Worm (Caenorhabditis elegans) whole organism, L2 larva: ENCODE measurements around the gene R07E5.11.

Source experiments
- C34F6.9 ChIP-seq: fragments of 150-350 bp; optimal IDR thresholded peaks from 2 replicates; lab custom pipeline; 2014; ENCODE audit warnings: missing biosample characterization, missing genetic modification characterization
- F13H6.1 ChIP-seq: sonication (generic microtip); optimal IDR thresholded peaks from 2 replicates; lab custom pipeline; 2016; ENCODE audit warnings: missing genetic modification characterization, missing compliant biosample characterization
- Y55F3AM.14 ChIP-seq: fragments of 200-800 bp; sonication (Bioruptor generic); optimal IDR thresholded peaks from 2 replicates; lab custom pipeline; 2018; ENCODE audit warnings: mild to moderate bottlenecking, missing genetic modification characterization, missing compliant biosample characterization
- ZK546.5 ChIP-seq: sonication (generic microtip); optimal IDR thresholded peaks from 2 replicates; lab custom pipeline; 2017; ENCODE audit warnings: missing biosample characterization, missing genetic modification characterization
- alr-1 ChIP-seq: fragments of 150-350 bp; optimal IDR thresholded peaks from 2 replicates; lab custom pipeline; 2014; ENCODE audit warnings: missing biosample characterization, missing genetic modification characterization
- aly-2 ChIP-seq: fragments of 150-350 bp; optimal IDR thresholded peaks from 2 replicates; lab custom pipeline; 2014; ENCODE audit warnings: missing biosample characterization, missing genetic modification characterization
- ama-1 ChIP-seq: fragments of 150-350 bp; optimal IDR thresholded peaks from 2 replicates; lab custom pipeline; 2018; ENCODE audit warnings: inconsistent platforms
- blmp-1 ChIP-seq: sonication (generic microtip); optimal IDR thresholded peaks from 2 replicates; lab custom pipeline; 2017; ENCODE audit warnings: missing genetic modification characterization, mild to moderate bottlenecking, missing compliant biosample characterization, antibody characterized with exemption, moderate library complexity; ENCODE audit not compliant: insufficient read depth
- crh-2 ChIP-seq: sonication (generic microtip); optimal IDR thresholded peaks from 2 replicates; lab custom pipeline; 2017; ENCODE audit warnings: missing biosample characterization, missing genetic modification characterization
- dmd-4 ChIP-seq: sonication (generic microtip); optimal IDR thresholded peaks from 2 replicates; lab custom pipeline; 2017; ENCODE audit warnings: missing biosample characterization, missing genetic modification characterization
- egl-27 ChIP-seq: sonication (generic microtip); optimal IDR thresholded peaks from 3 replicates; lab custom pipeline; 2017; ENCODE audit warnings: missing biosample characterization, missing genetic modification reagents, missing genetic modification characterization
- elt-3 ChIP-seq: sonication (generic microtip); optimal IDR thresholded peaks from 2 replicates; lab custom pipeline; 2017; ENCODE audit warnings: missing biosample characterization, missing genetic modification characterization
- fos-1 ChIP-seq: fragments of 150-350 bp; optimal IDR thresholded peaks from 2 replicates; lab custom pipeline; 2014; ENCODE audit warnings: missing biosample characterization, missing genetic modification characterization
- gmeb-1 ChIP-seq: fragments of 150-350 bp; optimal IDR thresholded peaks from 2 replicates; lab custom pipeline; 2014; ENCODE audit warnings: missing biosample characterization, missing genetic modification characterization
- lin-11 ChIP-seq: fragments of 150-350 bp; sonication (generic microtip); optimal IDR thresholded peaks from 2 replicates; lab custom pipeline; 2014; ENCODE audit warnings: missing biosample characterization, missing genetic modification characterization, inconsistent platforms, mixed read lengths
- lin-13 ChIP-seq: fragments of 150-350 bp; optimal IDR thresholded peaks from 2 replicates; lab custom pipeline; 2014; ENCODE audit warnings: missing biosample characterization, missing genetic modification reagents, missing genetic modification characterization
- lsy-2 ChIP-seq, 2 experiments: fragments of 150-350 bp in 1 of 2; sonication (generic microtip) in 1 of 2; optimal IDR thresholded peaks; 2 replicates each; lab custom pipeline; 2014 to 2017; ENCODE audit warnings: missing biosample characterization in 2 of 2, missing genetic modification characterization in 2 of 2
- mbf-1 ChIP-seq: sonication (generic microtip); optimal IDR thresholded peaks from 2 replicates; lab custom pipeline; 2017; ENCODE audit warnings: missing biosample characterization, missing genetic modification characterization
- mdl-1 ChIP-seq, 2 experiments: fragments of 150-350 bp in 1 of 2; sonication (generic microtip) in 1 of 2; optimal IDR thresholded peaks; 2 replicates each; lab custom pipeline; 2017; ENCODE audit warnings: missing biosample characterization in 2 of 2, missing genetic modification characterization in 2 of 2
- nhr-11 ChIP-seq: fragments of 150-350 bp; optimal IDR thresholded peaks from 2 replicates; lab custom pipeline; 2014; ENCODE audit warnings: missing biosample characterization, missing genetic modification characterization
- nhr-12 ChIP-seq: fragments of 150-350 bp; optimal IDR thresholded peaks from 2 replicates; lab custom pipeline; 2014; ENCODE audit warnings: missing biosample characterization, missing genetic modification characterization
- nhr-23 ChIP-seq: fragments of 150-350 bp; optimal IDR thresholded peaks from 2 replicates; lab custom pipeline; 2014; ENCODE audit warnings: missing biosample characterization, missing genetic modification reagents, missing genetic modification characterization
- nhr-237 ChIP-seq: fragments of 150-350 bp; optimal IDR thresholded peaks from 2 replicates; lab custom pipeline; 2014; ENCODE audit warnings: missing biosample characterization, missing genetic modification characterization
- nhr-6 ChIP-seq: fragments of 150-350 bp; optimal IDR thresholded peaks from 2 replicates; lab custom pipeline; 2014; ENCODE audit warnings: missing biosample characterization, missing genetic modification characterization
- nhr-77 ChIP-seq: fragments of 150-350 bp; optimal IDR thresholded peaks from 2 replicates; lab custom pipeline; 2014; ENCODE audit warnings: missing biosample characterization, missing genetic modification characterization
- peb-1 ChIP-seq: fragments of 150-350 bp; optimal IDR thresholded peaks from 2 replicates; lab custom pipeline; 2014; ENCODE audit warnings: missing biosample characterization, missing genetic modification characterization
- sem-4 ChIP-seq: fragments of 150-350 bp; optimal IDR thresholded peaks from 2 replicates; lab custom pipeline; 2014; ENCODE audit warnings: missing biosample characterization, missing genetic modification reagents, missing genetic modification characterization
- skn-1 ChIP-seq: sonication (generic microtip); optimal IDR thresholded peaks from 2 replicates; lab custom pipeline; 2017; ENCODE audit warnings: missing biosample characterization, missing genetic modification characterization
- sma-9 ChIP-seq, 2 experiments: fragments of 150-350 bp in 1 of 2; sonication (generic microtip) in 1 of 2; optimal IDR thresholded peaks; 2 replicates each; lab custom pipeline; 2014 to 2016; ENCODE audit warnings: missing genetic modification characterization in 2 of 2, mild to moderate bottlenecking in 1 of 2, missing biosample characterization in 1 of 2, missing compliant biosample characterization in 1 of 2, missing genetic modification reagents in 1 of 2, moderate library complexity in 1 of 2
- snpc-4 ChIP-seq: fragments of 150-350 bp; optimal IDR thresholded peaks from 2 replicates; lab custom pipeline; 2014; ENCODE audit warnings: missing biosample characterization, missing genetic modification characterization
- unc-39 ChIP-seq: fragments of 150-350 bp; optimal IDR thresholded peaks from 2 replicates; lab custom pipeline; 2014; ENCODE audit warnings: missing biosample characterization, missing genetic modification characterization
- unc-55 ChIP-seq: fragments of 150-350 bp; sonication (generic microtip); optimal IDR thresholded peaks from 3 replicates; lab custom pipeline; 2014; ENCODE audit warnings: missing biosample characterization, missing genetic modification reagents, missing genetic modification characterization
- unc-62 ChIP-seq: fragments of 150-350 bp; optimal IDR thresholded peaks from 2 replicates; lab custom pipeline; 2014; ENCODE audit warnings: missing biosample characterization, missing genetic modification reagents, missing genetic modification characterization
- ztf-1 ChIP-seq: fragments of 200-800 bp; sonication (Bioruptor generic); conservative IDR thresholded peaks from 2 replicates; pipeline ENCODE4 v1.3.6; 2022; ENCODE audit warnings: missing genetic modification characterization, missing compliant biosample characterization
- ztf-11 ChIP-seq: sonication (generic microtip); optimal IDR thresholded peaks from 2 replicates; lab custom pipeline; 2017; ENCODE audit warnings: missing biosample characterization, missing genetic modification characterization
- ztf-4 ChIP-seq: fragments of 150-350 bp; optimal IDR thresholded peaks from 2 replicates; lab custom pipeline; 2014; ENCODE audit warnings: missing biosample characterization, missing genetic modification characterization

R07E5.11 gene

DNA sequence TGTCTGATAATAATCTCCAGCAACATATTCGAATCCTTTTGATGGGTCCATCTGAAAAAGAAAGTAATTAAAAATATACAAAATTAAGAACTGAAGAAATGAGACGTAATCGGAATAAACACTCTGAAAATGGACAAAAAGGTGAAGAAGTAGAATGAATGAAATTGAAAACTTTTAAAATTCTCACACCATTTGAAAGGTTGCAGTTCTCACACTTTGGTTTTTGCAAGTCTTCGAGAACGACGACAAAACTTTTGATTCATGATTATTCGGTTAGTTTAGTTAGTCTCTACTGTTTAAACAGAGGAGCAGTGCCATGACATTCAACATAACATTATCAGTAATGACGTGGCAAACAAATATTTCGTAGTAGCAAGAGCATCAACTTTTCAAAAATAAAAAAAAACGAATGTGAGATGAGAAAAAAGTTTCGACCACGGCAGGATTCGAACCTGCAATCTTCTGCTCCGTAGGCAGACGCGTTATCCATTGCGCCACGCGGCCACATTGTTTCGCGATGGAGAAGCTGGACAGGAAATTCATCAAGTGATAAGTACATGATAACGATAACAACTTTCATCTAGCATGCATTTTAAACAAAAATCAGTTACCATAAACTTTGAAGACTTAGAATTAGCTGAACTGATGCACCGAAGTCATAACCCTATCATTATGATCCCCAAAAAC lies 35.0 kb upstream of the R07E5.11 start, which contains the start of gene ceh-43:
Gene ceh-43, minus strand, starts transcription at position 51 of the 687 bp plus-strand sequence.
- TF ChIP-seq C34F6.9 (tag; lab: Kevin White, UChicago) (no peak), snpc-4 (tag; lab: Kevin White, UChicago) (no peak), crh-2 (tag; lab: Kevin White, UChicago) (no peak), gmeb-1 (tag; lab: Kevin White, UChicago) (no peak), unc-62 (no peak), unc-39 (no peak), nhr-237 (tag; lab: Kevin White, UChicago) (no peak), mbf-1 (tag; lab: Kevin White, UChicago) (no peak), nhr-6 (tag; lab: Kevin White, UChicago) (no peak), mdl-1 (tag; optimal IDR thresholded peaks at IDR 0.05; lab: Kevin White, UChicago) (no peak), Y55F3AM.14 (GFP tag; lab: Kevin White, UChicago) (no peak)

DNA sequence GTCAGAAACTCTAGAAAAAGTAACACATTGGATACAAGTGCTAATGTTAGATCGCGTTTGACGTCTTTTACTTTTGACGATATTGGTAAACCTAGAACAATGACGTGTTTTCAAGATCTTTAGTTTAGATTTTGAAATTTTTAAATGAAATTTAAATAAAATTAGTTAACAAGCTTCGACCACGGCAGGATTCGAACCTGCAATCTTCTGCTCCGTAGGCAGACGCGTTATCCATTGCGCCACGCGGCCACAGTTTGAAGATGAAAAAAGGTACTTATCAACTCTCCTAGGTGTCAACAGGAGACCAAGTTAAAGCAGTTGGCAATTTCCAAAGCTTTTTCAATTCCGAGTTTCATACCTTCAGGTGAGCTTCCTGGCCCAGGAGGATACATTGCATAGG lies 34.3 kb upstream of the R07E5.11 start:
- TF ChIP-seq mbf-1 (tag; lab: Kevin White, UChicago) (no peak), unc-62 (no peak), lin-13 (GFP tag; lab: Kevin White, UChicago) (no peak), nhr-11 (no peak), aly-2 (tag; lab: Kevin White, UChicago) (no peak), snpc-4 (tag; lab: Kevin White, UChicago) (no peak), lin-11 (no peak), ZK546.5 (tag; lab: Kevin White, UChicago) (no peak), nhr-77 (tag; lab: Kevin White, UChicago) (no peak), blmp-1 (tag; lab: Kevin White, UChicago) (no peak), C34F6.9 (tag; lab: Kevin White, UChicago) (peak; percentile 8), alr-1 (no peak), fos-1 (tag; lab: Kevin White, UChicago) (peak; percentile 40), elt-3 (tag; lab: Kevin White, UChicago) (no peak), ztf-4 (tag; lab: Kevin White, UChicago) (no peak), unc-39 (no peak), ztf-1 (GFP tag; lab: Robert Waterston, UW) (no peak), Y55F3AM.14 (GFP tag; lab: Kevin White, UChicago) (no peak), sem-4 (tag; lab: Kevin White, UChicago) (no peak), nhr-6 (tag; lab: Kevin White, UChicago) (no peak), nhr-237 (tag; lab: Kevin White, UChicago) (no peak), peb-1 (tag; lab: Kevin White, UChicago) (no peak), mdl-1 (tag; optimal IDR thresholded peaks at IDR 0.05; lab: Kevin White, UChicago) (no peak), lsy-2 (tag; optimal IDR thresholded peaks at IDR 0.05; lab: Kevin White, UChicago) (peak in 1 of 2 experiments; percentile 25)

ce11 chrIII:4448029-4448428 lies 33.0 kb upstream of the R07E5.11 start:
- TF ChIP-seq crh-2 (tag; lab: Kevin White, UChicago) (no peak), peb-1 (tag; lab: Kevin White, UChicago) (no peak), skn-1 (no peak), ztf-11 (tag; lab: Kevin White, UChicago) (no peak), nhr-12 (tag; lab: Kevin White, UChicago) (no peak), lin-11 (no peak), blmp-1 (tag; lab: Kevin White, UChicago) (no peak), nhr-23 (no peak), ama-1 (lab: Kevin White, UChicago) (no peak), sma-9 (GFP tag; optimal IDR thresholded peaks at IDR 0.05; lab: Kevin White, UChicago) (no peak), sma-9 (tag; optimal IDR thresholded peaks at IDR 0.05; lab: Kevin White, UChicago) (no peak), egl-27 (tag; lab: Kevin White, UChicago) (no peak), gmeb-1 (tag; lab: Kevin White, UChicago) (no peak), dmd-4 (no peak), fos-1 (tag; lab: Kevin White, UChicago) (no peak), elt-3 (tag; lab: Kevin White, UChicago) (no peak), mdl-1 (tag; optimal IDR thresholded peaks at IDR 0.05; lab: Kevin White, UChicago) (no peak), F13H6.1 (no peak), unc-55 (GFP tag; lab: Kevin White, UChicago) (no peak), ztf-1 (GFP tag; lab: Robert Waterston, UW) (no peak), C34F6.9 (tag; lab: Kevin White, UChicago) (no peak)
- TF ChIP-seq, all 48 proteins: peak for 0
